Worm (Caenorhabditis elegans) whole organism, late embryonic: ENCODE measurements around the gene ada-2.

Experiments used
- ceh-48 ChIP-seq: sonication (generic microtip); optimal IDR thresholded peaks from 2 replicates; lab custom pipeline; 2016; ENCODE audit warnings: missing genetic modification characterization, inconsistent platforms, missing compliant biosample characterization
- eyg-1 ChIP-seq: sonication (generic microtip); optimal IDR thresholded peaks from 2 replicates; lab custom pipeline; 2016; ENCODE audit warnings: missing genotype, missing genetic modification characterization, missing compliant biosample characterization
- zip-5 ChIP-seq: sonication (generic microtip); optimal IDR thresholded peaks from 2 replicates; lab custom pipeline; 2016; ENCODE audit warnings: missing genetic modification characterization, missing compliant biosample characterization

ce11 chrII:7211280-7211679 is 40.8 kb upstream of the ada-2 start, which contains the start of gene E04F6.8:
- TF ChIP-seq ceh-48 (tag; lab: Kevin White, UChicago) (no peak), zip-5 (tag; lab: Kevin White, UChicago) (no peak), eyg-1 (tag; lab: Kevin White, UChicago) (no peak)
